Fruit fly (Drosophila melanogaster): Measurements from ENCODE around the gene Nuf2.

Nuf2 gene

DNA sequence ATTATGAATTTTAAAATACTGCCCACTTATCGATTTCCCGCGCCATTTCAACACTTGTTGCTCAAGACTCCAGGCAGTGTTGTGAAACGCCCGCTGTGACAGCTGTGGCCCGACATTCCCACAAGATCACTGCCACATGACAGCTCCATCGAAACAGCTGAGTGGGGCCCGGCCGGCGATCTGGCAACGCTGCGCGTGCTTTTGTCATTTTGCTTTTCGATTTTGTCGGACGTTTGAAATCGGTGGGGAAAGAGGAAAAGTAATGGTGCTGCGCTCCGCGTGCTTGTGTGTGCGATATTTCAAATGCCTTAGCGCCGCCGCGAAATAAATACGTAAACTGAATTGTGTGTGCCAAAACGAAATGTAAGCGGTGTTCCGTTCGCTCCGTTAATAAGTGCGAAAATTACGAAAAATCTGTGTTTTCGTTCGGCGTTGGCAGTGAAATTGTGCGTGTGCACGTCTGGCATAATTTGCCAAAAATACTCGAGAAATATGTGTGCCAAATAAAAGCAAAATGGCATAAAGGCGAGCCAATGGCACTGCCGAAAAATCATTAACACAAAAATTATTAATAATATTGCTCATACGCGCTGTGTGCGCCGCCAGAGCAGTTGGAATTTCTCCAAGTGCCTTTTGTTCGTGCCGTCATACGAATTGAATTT is 23.4 kb downstream of the Nuf2 start:
- no peak for TF ChIP-seq EcR (GFP tag; optimal IDR thresholded peaks at IDR 0.05)
- peak; percentile 75 for TF ChIP-seq CG14655 (GFP tag; optimal IDR thresholded peaks at IDR 0.05)
- TF ChIP-seq Pif1B (GFP tag; optimal IDR thresholded peaks at IDR 0.05), result peak; percentile 62
- peak; percentile 15 for TF ChIP-seq CG8159 (tag; optimal IDR thresholded peaks at IDR 0.05)
- TF ChIP-seq D1 (tag; optimal IDR thresholded peaks at IDR 0.05), result peak; percentile 30
- peak; percentile 18 for TF ChIP-seq CG17806 (tag; optimal IDR thresholded peaks at IDR 0.05)
- peak; percentile 9 for TF ChIP-seq Snoo (tag; optimal IDR thresholded peaks at IDR 0.05)
- peak; percentile 40; the same call in 1 of the 2 replicates for TF ChIP-seq rn (GFP tag; IDR thresholded peaks at IDR 0.05)
- peak; percentile 17 for TF ChIP-seq CG15710 (tag; optimal IDR thresholded peaks at IDR 0.05)
- no peak for TF ChIP-seq CG13204 (GFP tag; optimal IDR thresholded peaks at IDR 0.05)
- TF ChIP-seq fd96Ca (GFP tag; IDR thresholded peaks at IDR 0.05), result peak; percentile 70
- no peak for TF ChIP-seq gl (tag; optimal IDR thresholded peaks at IDR 0.05)
- TF ChIP-seq CG12605 (GFP tag; IDR thresholded peaks at IDR 0.05), result peak; percentile 75; the same call in 1 of the 2 replicates
- TF ChIP-seq CG34367 (tag; optimal IDR thresholded peaks at IDR 0.05), result no peak
- no peak for TF ChIP-seq CG10348 (GFP tag; IDR thresholded peaks at IDR 0.05)
- TF ChIP-seq CG4496 (GFP tag; IDR thresholded peaks at IDR 0.05), result peak; percentile 66
- peak; percentile 81 for TF ChIP-seq CG32121 (GFP tag; IDR thresholded peaks at IDR 0.05)
- peak; percentile 63 for TF ChIP-seq Pif1A (GFP tag; optimal IDR thresholded peaks at IDR 0.05)
- peak; percentile 46 for TF ChIP-seq Ets98B (GFP tag; IDR thresholded peaks at IDR 0.05)
- peak; percentile 29 for TF ChIP-seq CG9948 (tag; optimal IDR thresholded peaks at IDR 0.05)
- TF ChIP-seq CG8301 (tag; optimal IDR thresholded peaks at IDR 0.05), result peak; percentile 65

DNA sequence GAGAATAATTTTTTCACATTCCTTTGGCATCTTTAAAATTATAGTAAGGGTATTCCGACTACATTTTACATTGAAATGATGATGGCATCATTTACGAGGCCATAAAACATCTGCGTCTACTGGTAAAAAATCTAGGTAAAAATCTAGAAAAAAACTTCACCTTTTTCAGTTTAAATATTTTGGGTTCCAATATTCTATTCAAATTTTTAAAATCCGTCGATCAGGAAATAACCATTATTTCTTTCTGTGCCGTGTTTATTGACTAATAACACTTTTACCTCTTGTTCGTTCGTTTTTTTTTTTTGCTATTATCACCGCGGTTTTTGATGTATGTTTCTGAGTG is 26.3 kb downstream of the Nuf2 start:
- TF ChIP-seq CG13204 (GFP tag; optimal IDR thresholded peaks at IDR 0.05) (no peak), CG4496 (GFP tag; IDR thresholded peaks at IDR 0.05) (peak; percentile 78), fd96Ca (GFP tag; IDR thresholded peaks at IDR 0.05) (peak; percentile 60; the same call in 1 of the 3 replicates), CG14655 (GFP tag; optimal IDR thresholded peaks at IDR 0.05) (peak; percentile 67), EcR (GFP tag; optimal IDR thresholded peaks at IDR 0.05) (no peak), CG17806 (tag; optimal IDR thresholded peaks at IDR 0.05) (peak; percentile 33), CG34367 (tag; optimal IDR thresholded peaks at IDR 0.05) (no peak), Pif1A (GFP tag; optimal IDR thresholded peaks at IDR 0.05) (peak; percentile 71), CG8159 (tag; optimal IDR thresholded peaks at IDR 0.05) (peak; percentile 39), CG32121 (GFP tag; IDR thresholded peaks at IDR 0.05) (peak; percentile 77), CG15710 (tag; optimal IDR thresholded peaks at IDR 0.05) (peak; percentile 5), D1 (tag; optimal IDR thresholded peaks at IDR 0.05) (no peak), Ets98B (GFP tag; IDR thresholded peaks at IDR 0.05) (peak; percentile 67), CG10348 (GFP tag; IDR thresholded peaks at IDR 0.05) (no peak), CG12605 (GFP tag; IDR thresholded peaks at IDR 0.05) (no peak), rn (GFP tag; IDR thresholded peaks at IDR 0.05) (peak; percentile 30; the same call in 1 of the 2 replicates), CG8301 (tag; optimal IDR thresholded peaks at IDR 0.05) (peak; percentile 58), Snoo (tag; optimal IDR thresholded peaks at IDR 0.05) (peak; percentile 66), Pif1B (GFP tag; optimal IDR thresholded peaks at IDR 0.05) (peak; percentile 17), CG9948 (tag; optimal IDR thresholded peaks at IDR 0.05) (peak; percentile 49), gl (tag; optimal IDR thresholded peaks at IDR 0.05) (no peak)

DNA sequence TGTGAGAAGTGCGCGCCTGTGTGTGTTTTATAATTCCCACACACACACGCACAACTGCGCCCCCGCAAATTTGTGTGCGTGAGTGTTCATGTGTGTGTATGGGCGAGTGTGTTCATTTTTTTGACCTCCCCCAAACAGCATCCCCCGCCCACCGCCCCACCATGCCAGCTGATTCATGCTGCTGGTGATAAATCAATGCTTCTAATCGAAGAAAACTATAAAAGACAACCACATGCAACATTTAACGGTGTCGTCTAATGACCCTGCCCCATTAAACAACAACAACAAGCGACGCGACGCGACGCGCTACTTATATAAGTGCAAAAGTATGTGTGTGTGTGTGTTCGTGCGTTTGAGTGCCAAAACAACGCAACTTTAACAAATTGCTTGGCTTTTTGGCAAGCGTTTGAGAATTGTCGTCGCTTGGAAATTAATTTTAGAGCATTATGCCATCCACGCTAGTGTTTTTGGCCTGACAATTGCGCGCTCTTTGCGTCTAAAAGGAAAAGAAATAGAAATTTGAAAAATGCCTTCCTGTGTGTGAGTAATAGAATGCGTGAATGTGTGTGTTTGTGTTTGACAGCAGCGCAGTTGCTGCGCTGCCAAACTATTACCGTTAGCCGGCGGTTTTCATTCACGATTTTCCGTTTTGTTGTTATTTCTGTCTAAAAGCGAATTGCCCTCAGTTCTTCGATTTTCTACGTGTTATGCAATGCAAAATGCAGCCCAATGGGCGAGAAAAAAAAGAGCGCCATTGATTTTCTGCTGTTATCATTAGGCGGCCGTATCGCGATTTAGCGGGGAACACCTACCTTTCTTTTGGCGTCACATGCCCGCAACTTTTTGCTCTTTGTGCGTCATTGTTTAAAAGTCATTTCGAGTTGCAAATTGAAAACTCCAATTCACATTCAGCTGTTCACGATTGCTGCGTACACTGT is 27.0 kb downstream of the Nuf2 start:
- TF ChIP-seq EcR (GFP tag; optimal IDR thresholded peaks at IDR 0.05), result peak; percentile 77
- TF ChIP-seq CG9948 (tag; optimal IDR thresholded peaks at IDR 0.05), result no peak

DNA sequence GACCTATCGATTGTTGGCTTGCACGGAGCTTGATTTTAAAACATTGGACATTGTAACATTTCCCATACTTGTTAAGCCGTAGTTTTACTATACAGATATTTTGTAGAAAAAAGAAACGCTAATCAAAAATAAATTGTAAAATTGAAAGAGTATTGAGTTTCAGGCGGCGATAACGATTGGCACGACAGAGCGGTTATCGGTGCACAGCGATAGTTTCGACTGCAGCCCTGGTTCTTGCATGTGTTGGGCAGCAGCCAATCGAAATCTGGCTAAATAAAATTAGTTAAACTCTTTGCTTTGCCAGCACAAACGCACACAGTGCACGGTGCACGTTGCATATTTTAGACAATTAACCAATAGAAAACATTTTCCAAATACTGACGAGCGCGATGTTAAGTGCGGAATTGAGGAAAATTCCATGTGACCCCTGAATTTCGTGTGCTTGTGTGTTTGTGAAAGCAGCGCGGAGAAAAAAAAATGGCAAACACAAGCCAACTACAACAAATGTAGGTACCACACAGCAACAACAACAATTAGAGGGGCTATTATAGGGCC is 27.8 kb downstream of the Nuf2 start, which contains the start of gene milt:
Gene milt, plus strand, starts transcription at position 51 of the 555 bp plus-strand sequence.
- TF ChIP-seq CG4496 (GFP tag; IDR thresholded peaks at IDR 0.05), result peak; percentile 16; the same call in 1 of the 3 replicates
- TF ChIP-seq CG13204 (GFP tag; optimal IDR thresholded peaks at IDR 0.05), result no peak
- no peak for TF ChIP-seq EcR (GFP tag; optimal IDR thresholded peaks at IDR 0.05)
- TF ChIP-seq D1 (tag; optimal IDR thresholded peaks at IDR 0.05), result no peak
- no peak for TF ChIP-seq Pif1A (GFP tag; optimal IDR thresholded peaks at IDR 0.05)

DNA sequence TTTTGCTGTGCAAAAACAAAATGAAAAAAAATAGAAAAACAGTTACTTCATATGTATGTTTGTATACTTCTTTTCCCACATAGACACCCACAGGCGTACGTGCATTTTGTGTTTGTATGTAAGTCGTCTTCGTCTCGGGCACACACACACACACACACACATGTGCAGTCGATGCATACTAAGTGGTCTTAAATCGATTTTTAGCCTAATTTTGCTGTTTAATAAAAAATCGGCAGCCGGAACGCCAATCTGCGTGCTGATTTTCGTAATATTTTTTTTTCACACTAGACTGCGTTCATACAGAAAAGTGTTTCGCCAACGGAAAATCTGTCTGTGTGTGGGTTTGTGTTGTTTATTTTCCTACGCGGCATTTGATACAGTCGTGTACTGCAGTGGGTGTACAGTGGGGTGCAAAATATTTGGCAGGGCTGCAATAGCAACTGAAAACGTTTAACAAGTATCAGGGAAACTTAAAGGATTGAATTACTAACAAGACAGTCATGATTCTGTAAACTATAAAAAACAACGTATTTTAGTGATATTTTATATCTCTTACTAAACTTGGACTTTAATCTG is 32.4 kb downstream of the Nuf2 start:
- TF ChIP-seq CG17806 (tag; optimal IDR thresholded peaks at IDR 0.05) (peak; percentile 34), CG13204 (GFP tag; optimal IDR thresholded peaks at IDR 0.05) (no peak), gl (tag; optimal IDR thresholded peaks at IDR 0.05) (peak; percentile 80), CG34367 (tag; optimal IDR thresholded peaks at IDR 0.05) (peak; percentile 52), CG12605 (GFP tag; IDR thresholded peaks at IDR 0.05) (peak; percentile 63), Ets98B (GFP tag; IDR thresholded peaks at IDR 0.05) (peak; percentile 71), D1 (tag; optimal IDR thresholded peaks at IDR 0.05) (peak; percentile 57), CG8301 (tag; optimal IDR thresholded peaks at IDR 0.05) (peak; percentile 56), CG4496 (GFP tag; IDR thresholded peaks at IDR 0.05) (peak; percentile 68), CG32121 (GFP tag; IDR thresholded peaks at IDR 0.05) (peak; percentile 74), CG15710 (tag; optimal IDR thresholded peaks at IDR 0.05) (peak; percentile 27), Snoo (tag; optimal IDR thresholded peaks at IDR 0.05) (no peak), Pif1A (GFP tag; optimal IDR thresholded peaks at IDR 0.05) (peak; percentile 65), rn (GFP tag; IDR thresholded peaks at IDR 0.05) (no peak), CG9948 (tag; optimal IDR thresholded peaks at IDR 0.05) (peak; percentile 30), EcR (GFP tag; optimal IDR thresholded peaks at IDR 0.05) (no peak)

Measured in whole organism, pupa.